Fruit fly (Drosophila melanogaster) whole organism, prepupa: ENCODE data around the gene Hsp27.
A peak's percentile ranks its signal among the peaks of the same experiment; 100 is the strongest.

Experiments
- CG10631 ChIP-seq: fragments of 200-800 bp; sonication (Bioruptor generic); optimal IDR thresholded peaks from 2 replicates; lab custom pipeline; 2016; ENCODE audit warnings: missing biosample characterization, missing genetic modification characterization
- CG11294 ChIP-seq: fragments of 200-800 bp; sonication (Bioruptor generic); IDR thresholded peaks from 2 replicates; pipeline ENCODE4 v1.3.6; 2022; ENCODE audit warnings: missing biosample characterization, missing genetic modification characterization
- CG11762 ChIP-seq: fragments of 200-800 bp; sonication (Bioruptor generic); optimal IDR thresholded peaks from 3 replicates; lab custom pipeline; 2016; ENCODE audit warnings: missing biosample characterization, missing genetic modification characterization; ENCODE audit not compliant: insufficient read depth
- CG11902 ChIP-seq: fragments of 200-800 bp; sonication (Bioruptor generic); optimal IDR thresholded peaks from 3 replicates; lab custom pipeline; 2016; ENCODE audit warnings: missing biosample characterization, missing genetic modification characterization
- CG15336 ChIP-seq: fragments of 200-800 bp; sonication (Bioruptor generic); IDR thresholded peaks from 2 replicates; pipeline ENCODE4 v1.3.6; 2022; ENCODE audit warnings: missing biosample characterization, missing genetic modification characterization
- CG1621 ChIP-seq: fragments of 200-800 bp; sonication (Bioruptor generic); optimal IDR thresholded peaks from 3 replicates; lab custom pipeline; 2018; ENCODE audit warnings: missing biosample characterization, mild to moderate bottlenecking, missing genetic modification characterization
- CG16779 ChIP-seq: fragments of 200-800 bp; sonication (Bioruptor generic); optimal IDR thresholded peaks from 3 replicates; lab custom pipeline; 2017; ENCODE audit warnings: missing biosample characterization, mild to moderate bottlenecking, missing genetic modification characterization
- CG3032 ChIP-seq: fragments of 200-800 bp; optimal IDR thresholded peaks from 2 replicates; lab custom pipeline; 2019; ENCODE audit warnings: missing biosample characterization, mild to moderate bottlenecking, missing genetic modification characterization, moderate library complexity
- CG32006 ChIP-seq: fragments of 200-800 bp; sonication (Bioruptor generic); optimal IDR thresholded peaks from 3 replicates; lab custom pipeline; 2017; ENCODE audit warnings: missing biosample characterization, mild to moderate bottlenecking, missing genetic modification characterization
- CG3919 ChIP-seq: fragments of 200-800 bp; sonication (Bioruptor generic); optimal IDR thresholded peaks from 3 replicates; lab custom pipeline; 2016; ENCODE audit warnings: missing biosample characterization, missing genetic modification characterization
- CG6163 ChIP-seq: fragments of 200-800 bp; sonication (Bioruptor generic); IDR thresholded peaks from 3 replicates; pipeline ENCODE4 v1.3.6; 2022; ENCODE audit warnings: missing biosample characterization, missing genetic modification characterization
- CG6276 ChIP-seq: fragments of 200-800 bp; sonication (Bioruptor generic); optimal IDR thresholded peaks from 2 replicates; lab custom pipeline; 2017; ENCODE audit warnings: missing biosample characterization, mild to moderate bottlenecking, missing genetic modification characterization
- CG6808 ChIP-seq: fragments of 200-800 bp; sonication (Bioruptor generic); optimal IDR thresholded peaks from 3 replicates; lab custom pipeline; 2017; ENCODE audit warnings: missing biosample characterization, missing genetic modification characterization, mild to moderate bottlenecking, moderate library complexity, missing genetic modification reagents
- CG7368 ChIP-seq: fragments of 200-800 bp; sonication (Bioruptor generic); optimal IDR thresholded peaks from 3 replicates; lab custom pipeline; 2016; ENCODE audit warnings: missing biosample characterization, missing genetic modification characterization
- CG8119 ChIP-seq: fragments of 200-800 bp; sonication (Bioruptor generic); IDR thresholded peaks from 3 replicates; pipeline ENCODE4 v1.3.6; 2022; ENCODE audit warnings: missing biosample characterization, missing genetic modification characterization
- CG8632 ChIP-seq: fragments of 200-800 bp; sonication (Bioruptor generic); optimal IDR thresholded peaks from 3 replicates; lab custom pipeline; 2016; ENCODE audit warnings: missing biosample characterization, missing genetic modification characterization
- CG9139 ChIP-seq: fragments of 200-800 bp; sonication (Bioruptor generic); optimal IDR thresholded peaks from 3 replicates; lab custom pipeline; 2017; ENCODE audit warnings: missing biosample characterization, mild to moderate bottlenecking, missing genetic modification characterization
- Eip78C ChIP-seq: fragments of 200-800 bp; sonication (Bioruptor generic); peaks from one replicate; lab custom pipeline; 2016; ENCODE audit warnings: missing biosample characterization, missing genetic modification characterization
- Eip93F ChIP-seq: fragments of 200-800 bp; sonication (Bioruptor generic); optimal IDR thresholded peaks from 2 replicates; lab custom pipeline; 2016; ENCODE audit warnings: missing biosample characterization, mild to moderate bottlenecking, missing genetic modification characterization
- Gug ChIP-seq: fragments of 200-800 bp; sonication (Bioruptor generic); IDR thresholded peaks from 2 replicates; pipeline ENCODE4 v1.3.6; 2022; ENCODE audit warnings: missing biosample characterization, missing genetic modification characterization
- Hr38 ChIP-seq: sonication (Bioruptor generic); optimal IDR thresholded peaks from 2 replicates; lab custom pipeline; 2016; ENCODE audit warnings: missing biosample characterization, missing genetic modification characterization
- Hr4 ChIP-seq: fragments of 200-800 bp; sonication (Bioruptor generic); optimal IDR thresholded peaks from 3 replicates; lab custom pipeline; 2016; ENCODE audit warnings: missing biosample characterization, missing genetic modification characterization
- Lpt ChIP-seq: fragments of 200-800 bp; sonication (Bioruptor generic); optimal IDR thresholded peaks from 3 replicates; lab custom pipeline; 2016; ENCODE audit warnings: missing biosample characterization, missing genetic modification characterization
- Met ChIP-seq: fragments of 200-800 bp; sonication (Bioruptor generic); optimal IDR thresholded peaks from 3 replicates; lab custom pipeline; 2016; ENCODE audit warnings: missing biosample characterization, missing genetic modification characterization
- OdsH ChIP-seq: fragments of 200-800 bp; sonication (Bioruptor generic); optimal IDR thresholded peaks from 3 replicates; lab custom pipeline; 2016; ENCODE audit warnings: missing biosample characterization, missing genetic modification characterization
- Sox102F ChIP-seq: fragments of 200-800 bp; sonication (Bioruptor generic); optimal IDR thresholded peaks from 2 replicates; lab custom pipeline; 2016; ENCODE audit warnings: missing biosample characterization, mild to moderate bottlenecking, missing genetic modification characterization
- Sox14 ChIP-seq: fragments of 200-800 bp; sonication (Bioruptor generic); optimal IDR thresholded peaks from 3 replicates; lab custom pipeline; 2016; ENCODE audit warnings: missing biosample characterization, missing genetic modification characterization
- Sox15 ChIP-seq: fragments of 200-800 bp; sonication (Bioruptor generic); optimal IDR thresholded peaks from 3 replicates; lab custom pipeline; 2016; ENCODE audit warnings: missing biosample characterization, missing genetic modification characterization
- achi ChIP-seq: fragments of 200-800 bp; sonication (Bioruptor generic); optimal IDR thresholded peaks from 3 replicates; lab custom pipeline; 2016; ENCODE audit warnings: missing biosample characterization, missing genetic modification characterization
- acj6 ChIP-seq: fragments of 200-800 bp; sonication (Bioruptor generic); optimal IDR thresholded peaks from 3 replicates; lab custom pipeline; 2016; ENCODE audit warnings: missing biosample characterization, missing genetic modification characterization
- cyc ChIP-seq: fragments of 200-800 bp; sonication (Bioruptor generic); optimal IDR thresholded peaks from 3 replicates; lab custom pipeline; 2016; ENCODE audit warnings: missing biosample characterization, missing genetic modification characterization
- dac ChIP-seq: fragments of 200-800 bp; sonication (Bioruptor generic); optimal IDR thresholded peaks from 2 replicates; lab custom pipeline; 2017; ENCODE audit warnings: missing biosample characterization, mild to moderate bottlenecking, missing genetic modification characterization
- dsx ChIP-seq: fragments of 200-800 bp; optimal IDR thresholded peaks from 3 replicates; lab custom pipeline; 2019; ENCODE audit warnings: missing biosample characterization, mild to moderate bottlenecking, missing genetic modification characterization, moderate library complexity; ENCODE audit not compliant: poor library complexity, severe bottlenecking
- esn ChIP-seq: fragments of 200-800 bp; sonication (Bioruptor generic); optimal IDR thresholded peaks from 2 replicates; lab custom pipeline; 2016; ENCODE audit warnings: missing biosample characterization, mild to moderate bottlenecking, missing genetic modification characterization, moderate library complexity
- lz ChIP-seq: fragments of 200-800 bp; sonication (Bioruptor generic); optimal IDR thresholded peaks from 3 replicates; lab custom pipeline; 2016; ENCODE audit warnings: missing biosample characterization, missing genetic modification characterization
- net ChIP-seq: fragments of 200-800 bp; sonication (Bioruptor generic); optimal IDR thresholded peaks from 3 replicates; lab custom pipeline; 2016; ENCODE audit warnings: missing biosample characterization, missing genetic modification characterization
- pdm3 ChIP-seq: fragments of 200-800 bp; sonication (Bioruptor generic); optimal IDR thresholded peaks from 3 replicates; lab custom pipeline; 2016; ENCODE audit warnings: missing biosample characterization, missing genetic modification characterization
- salr ChIP-seq, 2 experiments: fragments of 200-800 bp; sonication (Bioruptor generic); optimal IDR thresholded peaks; 3 replicates each; lab custom pipeline; 2016 to 2018; ENCODE audit warnings: missing biosample characterization in 2 of 2, missing genetic modification characterization in 2 of 2, mild to moderate bottlenecking in 1 of 2
- ss ChIP-seq, 2 experiments: fragments of 200-800 bp; sonication (Bioruptor generic); optimal IDR thresholded peaks; 2 replicates in 1 of 2; 3 replicates in 1 of 2; lab custom pipeline; 2017 to 2018; ENCODE audit warnings: mild to moderate bottlenecking in 2 of 2, missing biosample characterization in 2 of 2, missing genetic modification characterization in 2 of 2, moderate library complexity in 1 of 2
- svp ChIP-seq: fragments of 200-800 bp; sonication (Bioruptor generic); peaks from one replicate; lab custom pipeline; 2016; ENCODE audit warnings: missing biosample characterization, missing genetic modification characterization

Hsp27 gene

dm6 chr3L:9337942-9338468 is 45.9 kb upstream of the Hsp27 start (continued):
- TF ChIP-seq Sox102F (GFP tag; lab: Kevin White, UChicago), result peak; percentile 5
- TF ChIP-seq net (GFP tag; lab: Kevin White, UChicago), result no peak
- TF ChIP-seq lz, result no peak
- no peak for TF ChIP-seq CG11294
- no peak for TF ChIP-seq CG11762
- no peak for TF ChIP-seq dac (GFP tag; lab: Kevin White, UChicago)
- TF ChIP-seq ss (GFP tag; optimal IDR thresholded peaks at IDR 0.05; lab: Kevin White, UChicago), result peak in 1 of 2 experiments; percentile 42
- no peak for TF ChIP-seq acj6 (GFP tag; lab: Kevin White, UChicago)
- TF ChIP-seq esn (GFP tag; lab: Kevin White, UChicago), result no peak
- TF ChIP-seq OdsH (GFP tag; lab: Kevin White, UChicago), result no peak
- TF ChIP-seq dsx, result peak; percentile 6
- TF ChIP-seq CG7368 (GFP tag; lab: Kevin White, UChicago), result no peak
- TF ChIP-seq achi (GFP tag; lab: Kevin White, UChicago), result no peak
- TF ChIP-seq svp (GFP tag; lab: Kevin White, UChicago), result peak; percentile 72
- no peak for TF ChIP-seq salr (GFP tag; optimal IDR thresholded peaks at IDR 0.05; lab: Kevin White, UChicago)
- TF ChIP-seq CG15336 (GFP tag; lab: Robert Waterston, UW), result 0 out of 2 replicates have a peak, but pooled peaks have one; percentile 20
- TF ChIP-seq Met, result no peak
- TF ChIP-seq Hr4 (GFP tag; lab: Kevin White, UChicago), result no peak
- no peak for TF ChIP-seq CG11902 (GFP tag; lab: Kevin White, UChicago)
- no peak for TF ChIP-seq CG3032 (tag; lab: Kevin White, UChicago)
- no peak for TF ChIP-seq Hr38
- TF ChIP-seq CG1621 (tag; lab: Kevin White, UChicago), result no peak
- TF ChIP-seq CG3919 (GFP tag; lab: Kevin White, UChicago), result no peak
- TF ChIP-seq CG9139 (GFP tag; lab: Kevin White, UChicago), result peak; percentile 38
- no peak for TF ChIP-seq CG8632 (GFP tag; lab: Kevin White, UChicago)
- TF ChIP-seq Lpt (GFP tag; lab: Kevin White, UChicago), result peak; percentile 26
- 0 out of 3 replicates have a peak, but pooled peaks have one; percentile 37 for TF ChIP-seq CG6163 (GFP tag; lab: Robert Waterston, UW)
- TF ChIP-seq Eip78C (GFP tag; lab: Kevin White, UChicago), result no peak
- no peak for TF ChIP-seq CG6276 (GFP tag; lab: Kevin White, UChicago)
- TF ChIP-seq cyc (GFP tag; lab: Kevin White, UChicago), result no peak

- TF ChIP-seq Eip78C (GFP tag; lab: Kevin White, UChicago) (peak; percentile 32), CG6808 (GFP tag; lab: Kevin White, UChicago) (no peak), CG3919 (GFP tag; lab: Kevin White, UChicago) (no peak), Met (no peak)
These were observed 45.4 kb upstream of the Hsp27 start, which contains the start of gene PGRP-LC for dm6 chr3L:9338510-9338909. Gene PGRP-LC (plus strand): TSS chr3L:9338810.

- TF ChIP-seq Sox14 (peak; percentile 3), Eip93F (GFP tag; lab: Kevin White, UChicago) (no peak), Hr4 (GFP tag; lab: Kevin White, UChicago) (peak; percentile 23), CG8119 (GFP tag; lab: Robert Waterston, UW) (peak; percentile 21; the same call in 1 of the 3 replicates), Met (no peak), OdsH (GFP tag; lab: Kevin White, UChicago) (peak; percentile 19), CG16779 (tag; lab: Kevin White, UChicago) (no peak), CG6276 (GFP tag; lab: Kevin White, UChicago) (peak; percentile 7), pdm3 (GFP tag; lab: Kevin White, UChicago) (peak; percentile 45), Sox15 (GFP tag; lab: Kevin White, UChicago) (peak; percentile 7), Eip78C (GFP tag; lab: Kevin White, UChicago) (peak; percentile 80), CG11762 (peak; percentile 34), CG1621 (tag; lab: Kevin White, UChicago) (no peak), acj6 (GFP tag; lab: Kevin White, UChicago) (peak; percentile 20), svp (GFP tag; lab: Kevin White, UChicago) (peak; percentile 69), CG3919 (GFP tag; lab: Kevin White, UChicago) (no peak), CG32006 (GFP tag; lab: Kevin White, UChicago) (peak; percentile 18), net (GFP tag; lab: Kevin White, UChicago) (peak; percentile 11), CG10631 (GFP tag; lab: Kevin White, UChicago) (no peak), Gug (GFP tag; lab: Robert Waterston, UW) (peak; percentile 12; the same call in 1 of the 2 replicates), Sox102F (GFP tag; lab: Kevin White, UChicago) (no peak), achi (GFP tag; lab: Kevin White, UChicago) (no peak)
These were observed 44.8 kb upstream of the Hsp27 start for dm6 chr3L:9339021-9339420.
